Worm (Caenorhabditis elegans) whole organism, L2 larva: ENCODE results near the gene ntr-2.

Source experiments
- C34F6.9 ChIP-seq: fragments of 150-350 bp; optimal IDR thresholded peaks from 2 replicates; lab custom pipeline; 2014; ENCODE audit warnings: missing biosample characterization, missing genetic modification characterization
- F13H6.1 ChIP-seq: sonication (generic microtip); optimal IDR thresholded peaks from 2 replicates; lab custom pipeline; 2016; ENCODE audit warnings: missing genetic modification characterization, missing compliant biosample characterization
- R02D3.7 ChIP-seq: fragments of 150-350 bp; optimal IDR thresholded peaks from 2 replicates; lab custom pipeline; 2014; ENCODE audit warnings: missing biosample characterization, missing genetic modification characterization
- Y55F3AM.14 ChIP-seq: fragments of 200-800 bp; sonication (Bioruptor generic); optimal IDR thresholded peaks from 2 replicates; lab custom pipeline; 2018; ENCODE audit warnings: mild to moderate bottlenecking, missing genetic modification characterization, missing compliant biosample characterization
- ZK546.5 ChIP-seq: sonication (generic microtip); optimal IDR thresholded peaks from 2 replicates; lab custom pipeline; 2017; ENCODE audit warnings: missing biosample characterization, missing genetic modification characterization
- alr-1 ChIP-seq: fragments of 150-350 bp; optimal IDR thresholded peaks from 2 replicates; lab custom pipeline; 2014; ENCODE audit warnings: missing biosample characterization, missing genetic modification characterization
- ama-1 ChIP-seq: fragments of 150-350 bp; optimal IDR thresholded peaks from 2 replicates; lab custom pipeline; 2018; ENCODE audit warnings: inconsistent platforms
- blmp-1 ChIP-seq: sonication (generic microtip); optimal IDR thresholded peaks from 2 replicates; lab custom pipeline; 2017; ENCODE audit warnings: missing genetic modification characterization, mild to moderate bottlenecking, missing compliant biosample characterization, antibody characterized with exemption, moderate library complexity; ENCODE audit not compliant: insufficient read depth
- ceh-16 ChIP-seq: fragments of 150-350 bp; optimal IDR thresholded peaks from 2 replicates; lab custom pipeline; 2014; ENCODE audit warnings: missing biosample characterization, missing genetic modification characterization
- ceh-82 ChIP-seq: fragments of 150-350 bp; optimal IDR thresholded peaks from 2 replicates; lab custom pipeline; 2014; ENCODE audit warnings: missing biosample characterization, missing genetic modification characterization
- crh-2 ChIP-seq: sonication (generic microtip); optimal IDR thresholded peaks from 2 replicates; lab custom pipeline; 2017; ENCODE audit warnings: missing biosample characterization, missing genetic modification characterization
- dmd-4 ChIP-seq: sonication (generic microtip); optimal IDR thresholded peaks from 2 replicates; lab custom pipeline; 2017; ENCODE audit warnings: missing biosample characterization, missing genetic modification characterization
- egl-27 ChIP-seq: sonication (generic microtip); optimal IDR thresholded peaks from 3 replicates; lab custom pipeline; 2017; ENCODE audit warnings: missing biosample characterization, missing genetic modification reagents, missing genetic modification characterization
- elt-1 ChIP-seq: fragments of 150-350 bp; optimal IDR thresholded peaks from 2 replicates; lab custom pipeline; 2014; ENCODE audit warnings: missing biosample characterization, missing genetic modification characterization
- elt-3 ChIP-seq: sonication (generic microtip); optimal IDR thresholded peaks from 2 replicates; lab custom pipeline; 2017; ENCODE audit warnings: missing biosample characterization, missing genetic modification characterization
- fos-1 ChIP-seq: fragments of 150-350 bp; optimal IDR thresholded peaks from 2 replicates; lab custom pipeline; 2014; ENCODE audit warnings: missing biosample characterization, missing genetic modification characterization
- gmeb-1 ChIP-seq: fragments of 150-350 bp; optimal IDR thresholded peaks from 2 replicates; lab custom pipeline; 2014; ENCODE audit warnings: missing biosample characterization, missing genetic modification characterization
- lin-11 ChIP-seq: fragments of 150-350 bp; sonication (generic microtip); optimal IDR thresholded peaks from 2 replicates; lab custom pipeline; 2014; ENCODE audit warnings: missing biosample characterization, missing genetic modification characterization, inconsistent platforms, mixed read lengths
- lin-39 ChIP-seq: fragments of 150-350 bp; optimal IDR thresholded peaks from 2 replicates; lab custom pipeline; 2014; ENCODE audit warnings: missing biosample characterization, missing genetic modification reagents, missing genetic modification characterization
- lsy-2 ChIP-seq, 2 experiments: fragments of 150-350 bp in 1 of 2; sonication (generic microtip) in 1 of 2; optimal IDR thresholded peaks; 2 replicates each; lab custom pipeline; 2014 to 2017; ENCODE audit warnings: missing biosample characterization in 2 of 2, missing genetic modification characterization in 2 of 2
- mab-5 ChIP-seq: fragments of 150-350 bp; optimal IDR thresholded peaks from 2 replicates; lab custom pipeline; 2014; ENCODE audit warnings: missing biosample characterization, missing genetic modification characterization
- nhr-10 ChIP-seq: sonication (generic microtip); optimal IDR thresholded peaks from 2 replicates; lab custom pipeline; 2017; ENCODE audit warnings: missing biosample characterization, missing genetic modification characterization
- nhr-11 ChIP-seq: fragments of 150-350 bp; optimal IDR thresholded peaks from 2 replicates; lab custom pipeline; 2014; ENCODE audit warnings: missing biosample characterization, missing genetic modification characterization
- nhr-12 ChIP-seq: fragments of 150-350 bp; optimal IDR thresholded peaks from 2 replicates; lab custom pipeline; 2014; ENCODE audit warnings: missing biosample characterization, missing genetic modification characterization
- nhr-129 ChIP-seq: fragments of 150-350 bp; optimal IDR thresholded peaks from 2 replicates; lab custom pipeline; 2014; ENCODE audit warnings: missing biosample characterization, missing genetic modification characterization
- nhr-21 ChIP-seq: fragments of 150-350 bp; optimal IDR thresholded peaks from 2 replicates; lab custom pipeline; 2014; ENCODE audit warnings: missing biosample characterization, missing genetic modification characterization
- nhr-23 ChIP-seq: fragments of 150-350 bp; optimal IDR thresholded peaks from 2 replicates; lab custom pipeline; 2014; ENCODE audit warnings: missing biosample characterization, missing genetic modification reagents, missing genetic modification characterization
- nhr-77 ChIP-seq: fragments of 150-350 bp; optimal IDR thresholded peaks from 2 replicates; lab custom pipeline; 2014; ENCODE audit warnings: missing biosample characterization, missing genetic modification characterization
- peb-1 ChIP-seq: fragments of 150-350 bp; optimal IDR thresholded peaks from 2 replicates; lab custom pipeline; 2014; ENCODE audit warnings: missing biosample characterization, missing genetic modification characterization
- sem-4 ChIP-seq: fragments of 150-350 bp; optimal IDR thresholded peaks from 2 replicates; lab custom pipeline; 2014; ENCODE audit warnings: missing biosample characterization, missing genetic modification reagents, missing genetic modification characterization
- skn-1 ChIP-seq: sonication (generic microtip); optimal IDR thresholded peaks from 2 replicates; lab custom pipeline; 2017; ENCODE audit warnings: missing biosample characterization, missing genetic modification characterization
- sma-3 ChIP-seq: sonication (generic microtip); optimal IDR thresholded peaks from 2 replicates; lab custom pipeline; 2016; ENCODE audit warnings: missing genetic modification reagents, missing genetic modification characterization, missing compliant biosample characterization
- sma-9 ChIP-seq, 2 experiments: fragments of 150-350 bp in 1 of 2; sonication (generic microtip) in 1 of 2; optimal IDR thresholded peaks; 2 replicates each; lab custom pipeline; 2014 to 2016; ENCODE audit warnings: missing genetic modification characterization in 2 of 2, mild to moderate bottlenecking in 1 of 2, missing biosample characterization in 1 of 2, missing compliant biosample characterization in 1 of 2, missing genetic modification reagents in 1 of 2, moderate library complexity in 1 of 2
- unc-55 ChIP-seq: fragments of 150-350 bp; sonication (generic microtip); optimal IDR thresholded peaks from 3 replicates; lab custom pipeline; 2014; ENCODE audit warnings: missing biosample characterization, missing genetic modification reagents, missing genetic modification characterization
- unc-62 ChIP-seq: fragments of 150-350 bp; optimal IDR thresholded peaks from 2 replicates; lab custom pipeline; 2014; ENCODE audit warnings: missing biosample characterization, missing genetic modification reagents, missing genetic modification characterization
- zag-1 ChIP-seq: fragments of 150-350 bp; optimal IDR thresholded peaks from 2 replicates; lab custom pipeline; 2014; ENCODE audit warnings: missing biosample characterization, missing genetic modification characterization
- ztf-4 ChIP-seq: fragments of 150-350 bp; optimal IDR thresholded peaks from 2 replicates; lab custom pipeline; 2014; ENCODE audit warnings: missing biosample characterization, missing genetic modification characterization

Gene ntr-2

DNA sequence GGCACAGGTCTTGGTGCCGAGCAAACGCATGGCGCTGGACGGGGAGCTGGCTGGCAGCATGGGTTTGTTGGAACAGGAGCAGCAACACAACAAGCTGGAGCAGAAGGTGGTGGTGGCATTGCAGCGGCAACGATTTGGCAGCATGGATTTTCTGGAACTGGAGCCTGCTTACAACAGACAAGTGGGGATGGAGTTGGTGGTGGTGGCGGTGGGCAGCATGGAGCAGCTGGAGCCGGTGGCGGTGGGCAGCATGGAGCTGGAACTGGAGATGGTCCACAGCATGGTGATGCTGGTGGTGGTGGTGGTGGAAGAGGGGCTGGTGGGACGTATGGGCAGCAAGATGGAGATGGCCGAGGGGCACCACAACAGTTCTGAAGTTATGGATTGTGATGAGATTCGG, 32.1 kb upstream of the ntr-2 start:
- TF ChIP-seq R02D3.7 (tag; lab: Kevin White, UChicago) = no peak
- TF ChIP-seq mab-5 (tag; lab: Kevin White, UChicago) = no peak
- TF ChIP-seq elt-3 (tag; lab: Kevin White, UChicago) = no peak
- no peak for TF ChIP-seq nhr-10 (tag; lab: Kevin White, UChicago)
- no peak for TF ChIP-seq ceh-82 (tag; lab: Kevin White, UChicago)
- TF ChIP-seq fos-1 (tag; lab: Kevin White, UChicago) = no peak

DNA sequence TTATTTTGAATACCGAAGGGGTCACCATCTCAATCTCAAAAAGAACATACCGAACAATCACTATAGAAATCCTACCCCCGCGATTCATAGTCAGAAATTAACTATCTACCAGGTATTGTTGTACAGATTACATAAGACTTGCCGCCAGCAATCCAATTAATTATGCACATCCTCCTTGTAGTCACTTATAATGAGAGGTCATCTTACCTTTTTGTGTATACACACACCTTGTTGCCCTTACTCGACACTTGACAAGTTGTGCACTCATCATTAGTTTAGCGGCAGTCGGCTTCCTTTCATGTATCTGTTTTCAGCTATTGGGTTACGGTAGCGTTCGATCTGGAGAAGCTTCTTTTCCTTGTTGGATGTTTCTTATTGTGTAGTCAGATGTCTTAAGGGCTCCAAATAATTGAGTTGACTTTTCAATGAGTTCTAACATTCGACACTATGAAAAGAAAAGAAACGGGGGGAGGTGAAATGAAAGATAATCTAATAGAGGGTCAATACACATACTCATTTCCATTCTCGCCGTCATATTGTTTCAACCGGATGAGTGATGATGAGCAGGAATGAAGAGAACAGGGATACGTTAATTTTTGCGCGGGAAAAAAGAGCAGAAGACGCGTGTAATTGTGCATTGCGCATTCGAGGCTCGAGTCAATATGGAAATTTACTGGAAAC, 30.8 kb upstream of the ntr-2 start:
- TF ChIP-seq skn-1 = no peak
- TF ChIP-seq elt-3 (tag; lab: Kevin White, UChicago) = no peak
- no peak for TF ChIP-seq F13H6.1
- no peak for TF ChIP-seq ZK546.5
- TF ChIP-seq lin-11 (tag; lab: Kevin White, UChicago) = no peak
- TF ChIP-seq lin-39 = no peak
- no peak for TF ChIP-seq dmd-4 (tag; lab: Kevin White, UChicago)
- TF ChIP-seq sma-9 (GFP tag; optimal IDR thresholded peaks at IDR 0.05; lab: Kevin White, UChicago) = no peak
- no peak for TF ChIP-seq sma-9 (tag; optimal IDR thresholded peaks at IDR 0.05; lab: Kevin White, UChicago)
- no peak for TF ChIP-seq blmp-1 (tag; lab: Kevin White, UChicago)
- no peak for TF ChIP-seq ama-1 (lab: Kevin White, UChicago)
- TF ChIP-seq ztf-4 (tag; lab: Kevin White, UChicago) = no peak
- no peak for TF ChIP-seq zag-1 (tag; lab: Kevin White, UChicago)
- no peak for TF ChIP-seq nhr-77 (tag; lab: Kevin White, UChicago)
- TF ChIP-seq crh-2 = no peak

DNA sequence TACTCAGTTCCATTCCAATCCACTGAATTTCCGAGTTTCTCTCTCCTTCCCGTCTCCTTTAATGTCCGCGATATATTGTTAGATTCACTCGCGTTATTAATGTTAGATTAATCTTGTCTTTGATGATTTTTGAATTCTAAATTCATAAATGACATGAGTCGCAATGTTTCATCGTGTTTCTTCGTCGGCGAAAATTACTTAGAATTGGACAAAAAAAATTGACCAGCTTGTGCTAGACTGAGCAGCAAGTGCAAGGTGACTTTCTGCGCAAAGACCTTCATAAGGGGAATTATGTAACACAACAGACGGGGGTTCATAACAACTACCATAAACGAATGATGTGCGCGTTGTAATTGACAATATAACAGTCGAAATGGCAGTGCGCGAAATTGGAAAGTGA, 29.6 kb upstream of the ntr-2 start:
- TF ChIP-seq sem-4 (tag; lab: Kevin White, UChicago) (no peak), nhr-129 (no peak), lsy-2 (tag; optimal IDR thresholded peaks at IDR 0.05; lab: Kevin White, UChicago) (no peak), unc-62 (GFP tag; lab: Kevin White, UChicago) (no peak), nhr-11 (tag; lab: Kevin White, UChicago) (no peak), ceh-16 (tag; lab: Kevin White, UChicago) (no peak), nhr-21 (tag; lab: Kevin White, UChicago) (no peak), ZK546.5 (no peak), R02D3.7 (tag; lab: Kevin White, UChicago) (no peak), gmeb-1 (tag; lab: Kevin White, UChicago) (no peak), sma-3 (GFP tag; lab: Kevin White, UChicago) (no peak), nhr-23 (tag; lab: Kevin White, UChicago) (no peak), C34F6.9 (tag; lab: Kevin White, UChicago) (no peak), zag-1 (tag; lab: Kevin White, UChicago) (no peak)

DNA sequence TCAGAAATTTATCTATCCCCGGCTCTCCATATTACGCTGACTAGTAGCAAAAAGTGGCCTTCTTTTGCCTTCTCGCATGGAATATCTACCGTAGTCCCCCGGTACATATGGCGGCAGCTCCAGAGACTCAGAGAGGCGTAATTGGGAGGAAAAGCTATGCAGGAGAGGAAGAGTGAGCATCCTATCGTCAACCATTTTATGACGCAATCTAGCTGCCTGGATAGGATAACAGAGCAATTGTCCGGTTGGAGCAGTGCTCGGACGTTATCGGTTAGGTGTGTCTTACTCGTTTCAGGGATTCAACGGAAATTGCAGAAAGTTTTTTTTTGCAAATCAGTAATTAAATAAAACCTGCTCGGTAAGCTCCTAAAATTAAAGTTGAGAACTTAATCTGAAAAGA, 28.4 kb upstream of the ntr-2 start:
- TF ChIP-seq unc-55 (GFP tag; lab: Kevin White, UChicago) (no peak), sma-3 (GFP tag; lab: Kevin White, UChicago) (no peak), lin-39 (no peak), mab-5 (tag; lab: Kevin White, UChicago) (no peak), dmd-4 (tag; lab: Kevin White, UChicago) (no peak), sma-9 (GFP tag; optimal IDR thresholded peaks at IDR 0.05; lab: Kevin White, UChicago) (no peak), sma-9 (tag; optimal IDR thresholded peaks at IDR 0.05; lab: Kevin White, UChicago) (no peak), elt-1 (tag; lab: Kevin White, UChicago) (no peak), R02D3.7 (tag; lab: Kevin White, UChicago) (no peak), nhr-129 (no peak), egl-27 (tag; lab: Kevin White, UChicago) (no peak), alr-1 (tag; lab: Kevin White, UChicago) (no peak), nhr-77 (tag; lab: Kevin White, UChicago) (no peak), fos-1 (tag; lab: Kevin White, UChicago) (no peak), Y55F3AM.14 (GFP tag; lab: Kevin White, UChicago) (no peak), nhr-11 (tag; lab: Kevin White, UChicago) (no peak), nhr-12 (tag; lab: Kevin White, UChicago) (no peak), C34F6.9 (tag; lab: Kevin White, UChicago) (no peak), gmeb-1 (tag; lab: Kevin White, UChicago) (no peak), peb-1 (tag; lab: Kevin White, UChicago) (no peak), sem-4 (tag; lab: Kevin White, UChicago) (no peak)
- TF ChIP-seq, all 48 proteins: peak for 0
